Worm (Caenorhabditis elegans) whole organism, late embryonic: ENCODE measurements around the gene fmo-1.
"Not testable (repeated sequence)": the region's sequence is repeated elsewhere in the genome, so short reads cannot be mapped to it uniquely, and the experiment has no call there.

Experiments used
- C08G9.2 ChIP-seq: sonication (generic microtip); optimal IDR thresholded peaks from 2 replicates; lab custom pipeline; 2016; ENCODE audit warnings: mild to moderate bottlenecking, missing genetic modification characterization, moderate library complexity, missing compliant biosample characterization
- F13H6.1 ChIP-seq: sonication (generic microtip); optimal IDR thresholded peaks from 2 replicates; lab custom pipeline; 2016; ENCODE audit warnings: missing genetic modification characterization, missing compliant biosample characterization
- K02D7.2 ChIP-seq: sonication (generic microtip); optimal IDR thresholded peaks from 2 replicates; lab custom pipeline; 2017; ENCODE audit warnings: mild to moderate bottlenecking, missing genetic modification characterization, missing compliant biosample characterization
- K09A11.1 ChIP-seq: sonication (generic microtip); optimal IDR thresholded peaks from 2 replicates; lab custom pipeline; 2017; ENCODE audit warnings: antibody characterized with exemption, mild to moderate bottlenecking, missing genetic modification characterization, missing compliant biosample characterization; ENCODE audit not compliant: insufficient read depth
- T23F11.4 ChIP-seq: fragments of 200-800 bp; sonication (Bioruptor generic); optimal IDR thresholded peaks from 2 replicates; lab custom pipeline; 2018; ENCODE audit warnings: mild to moderate bottlenecking, missing genetic modification characterization, missing compliant biosample characterization
- Y22D7AL.16 ChIP-seq: sonication (generic microtip); optimal IDR thresholded peaks from 2 replicates; lab custom pipeline; 2016; ENCODE audit warnings: missing genetic modification characterization, missing compliant biosample characterization
- ahr-1 ChIP-seq: sonication (generic microtip); optimal IDR thresholded peaks from 2 replicates; lab custom pipeline; 2016; ENCODE audit warnings: missing genetic modification characterization, missing compliant biosample characterization
- ama-1 ChIP-seq: fragments of 150-350 bp; optimal IDR thresholded peaks from 2 replicates; lab custom pipeline; 2014
- ceh-19 ChIP-seq: fragments of 200-800 bp; sonication (Bioruptor generic); optimal IDR thresholded peaks from 2 replicates; lab custom pipeline; 2018; ENCODE audit warnings: mild to moderate bottlenecking, missing genetic modification characterization, missing compliant biosample characterization
- ceh-22 ChIP-seq: sonication (generic microtip); optimal IDR thresholded peaks from 2 replicates; lab custom pipeline; 2017; ENCODE audit warnings: missing biosample characterization, missing genetic modification characterization
- ceh-30 ChIP-seq: fragments of 150-350 bp; optimal IDR thresholded peaks from 2 replicates; lab custom pipeline; 2014; ENCODE audit warnings: missing biosample characterization, missing genetic modification characterization
- ceh-31 ChIP-seq: sonication (generic microtip); optimal IDR thresholded peaks from 2 replicates; lab custom pipeline; 2016; ENCODE audit warnings: missing genetic modification characterization, missing compliant biosample characterization
- ceh-45 ChIP-seq: fragments of 200-800 bp; sonication (Bioruptor generic); IDR thresholded peaks from 2 replicates; pipeline ENCODE4 v1.3.6; 2022; ENCODE audit warnings: missing genetic modification reagents, missing genetic modification characterization, missing compliant biosample characterization
- ceh-6 ChIP-seq: fragments of 200-800 bp; sonication (Bioruptor generic); optimal IDR thresholded peaks from 2 replicates; lab custom pipeline; 2018; ENCODE audit warnings: mild to moderate bottlenecking, missing genetic modification characterization, missing compliant biosample characterization
- dmd-4 ChIP-seq: sonication (generic microtip); optimal IDR thresholded peaks from 2 replicates; lab custom pipeline; 2016; ENCODE audit warnings: borderline replicate concordance, missing genetic modification characterization, missing compliant biosample characterization
- dve-1 ChIP-seq: sonication (generic microtip); optimal IDR thresholded peaks from 2 replicates; lab custom pipeline; 2017; ENCODE audit warnings: antibody characterized with exemption, mild to moderate bottlenecking, missing genetic modification characterization, missing compliant biosample characterization
- elt-2 ChIP-seq: sonication (generic microtip); optimal IDR thresholded peaks from 2 replicates; lab custom pipeline; 2016; ENCODE audit warnings: missing genetic modification reagents, missing genetic modification characterization, missing compliant biosample characterization
- ets-4 ChIP-seq: sonication (generic microtip); optimal IDR thresholded peaks from 2 replicates; lab custom pipeline; 2016; ENCODE audit warnings: missing genetic modification characterization, missing compliant biosample characterization
- eyg-1 ChIP-seq: sonication (generic microtip); optimal IDR thresholded peaks from 2 replicates; lab custom pipeline; 2016; ENCODE audit warnings: missing genotype, missing genetic modification characterization, missing compliant biosample characterization
- fax-1 ChIP-seq: sonication (generic microtip); optimal IDR thresholded peaks from 2 replicates; lab custom pipeline; 2016; ENCODE audit warnings: missing genotype, missing genetic modification characterization, missing compliant biosample characterization
- fkh-10 ChIP-seq: fragments of 150-350 bp; optimal IDR thresholded peaks from 2 replicates; lab custom pipeline; 2014; ENCODE audit warnings: missing biosample characterization, missing genetic modification reagents, missing genetic modification characterization
- gmeb-2 ChIP-seq: sonication (generic microtip); optimal IDR thresholded peaks from 2 replicates; lab custom pipeline; 2016; ENCODE audit warnings: missing genetic modification characterization, inconsistent platforms, missing compliant biosample characterization
- hlh-13 ChIP-seq: fragments of 200-800 bp; sonication (Bioruptor generic); optimal IDR thresholded peaks from 2 replicates; lab custom pipeline; 2018; ENCODE audit warnings: mild to moderate bottlenecking, missing genetic modification characterization, missing compliant biosample characterization
- hlh-30 ChIP-seq: sonication (generic microtip); optimal IDR thresholded peaks from 2 replicates; lab custom pipeline; 2017; ENCODE audit warnings: antibody characterized with exemption, missing genetic modification characterization, missing compliant biosample characterization; ENCODE audit not compliant: insufficient read depth
- hlh-6 ChIP-seq: sonication (generic microtip); optimal IDR thresholded peaks from 2 replicates; lab custom pipeline; 2016; ENCODE audit warnings: missing genotype, missing genetic modification characterization, missing compliant biosample characterization
- lim-6 ChIP-seq: sonication (generic microtip); optimal IDR thresholded peaks from 2 replicates; lab custom pipeline; 2016; ENCODE audit warnings: missing genetic modification characterization, missing compliant biosample characterization
- lin-11 ChIP-seq: fragments of 200-800 bp; sonication (Bioruptor generic); optimal IDR thresholded peaks from 2 replicates; lab custom pipeline; 2018; ENCODE audit warnings: mild to moderate bottlenecking, missing genetic modification characterization, missing compliant biosample characterization
- madf-2 ChIP-seq: sonication (generic microtip); optimal IDR thresholded peaks from 2 replicates; lab custom pipeline; 2017; ENCODE audit warnings: missing genetic modification characterization, missing compliant biosample characterization
- mec-3 ChIP-seq: sonication (generic microtip); optimal IDR thresholded peaks from 2 replicates; lab custom pipeline; 2016; ENCODE audit warnings: borderline replicate concordance, missing genetic modification characterization, missing compliant biosample characterization
- nhr-11 ChIP-seq: fragments of 150-350 bp; optimal IDR thresholded peaks from 2 replicates; lab custom pipeline; 2014; ENCODE audit warnings: missing biosample characterization, missing genetic modification characterization
- npax-4 ChIP-seq: sonication (generic microtip); optimal IDR thresholded peaks from 2 replicates; lab custom pipeline; 2016; ENCODE audit warnings: missing genetic modification characterization, missing compliant biosample characterization
- odd-2 ChIP-seq: sonication (generic microtip); optimal IDR thresholded peaks from 2 replicates; lab custom pipeline; 2017; ENCODE audit warnings: antibody characterized with exemption, mild to moderate bottlenecking, missing genetic modification characterization, missing compliant biosample characterization
- pat-9 ChIP-seq: fragments of 200-800 bp; sonication (Bioruptor generic); optimal IDR thresholded peaks from 2 replicates; lab custom pipeline; 2018; ENCODE audit warnings: mild to moderate bottlenecking, missing genetic modification characterization, moderate library complexity, missing compliant biosample characterization
- pha-2 ChIP-seq: sonication (generic microtip); optimal IDR thresholded peaks from 2 replicates; lab custom pipeline; 2017; ENCODE audit warnings: mild to moderate bottlenecking, missing genetic modification characterization, missing compliant biosample characterization
- pros-1 ChIP-seq: fragments of 150-350 bp; optimal IDR thresholded peaks from 2 replicates; lab custom pipeline; 2014; ENCODE audit warnings: missing biosample characterization, missing genetic modification reagents, missing genetic modification characterization
- ref-2 ChIP-seq: sonication (generic microtip); optimal IDR thresholded peaks from 2 replicates; lab custom pipeline; 2016; ENCODE audit warnings: missing genetic modification characterization, missing compliant biosample characterization
- sdc-2 ChIP-seq: sonication (generic microtip); optimal IDR thresholded peaks from 2 replicates; lab custom pipeline; 2016; ENCODE audit warnings: missing genotype, missing genetic modification characterization, missing compliant biosample characterization
- sox-2 ChIP-seq: fragments of 200-800 bp; sonication (Bioruptor generic); IDR thresholded peaks from 2 replicates; pipeline ENCODE4 v1.3.6; 2022; ENCODE audit warnings: missing genetic modification reagents, missing genetic modification characterization, missing compliant biosample characterization
- tbx-7 ChIP-seq: sonication (generic microtip); optimal IDR thresholded peaks from 2 replicates; lab custom pipeline; 2016; ENCODE audit warnings: missing genotype, missing genetic modification characterization, missing compliant biosample characterization
- ttx-3 ChIP-seq: sonication (generic microtip); optimal IDR thresholded peaks from 2 replicates; lab custom pipeline; 2016; ENCODE audit warnings: missing genetic modification reagents, missing genetic modification characterization, missing compliant biosample characterization
- unc-86 ChIP-seq: sonication (generic microtip); optimal IDR thresholded peaks from 2 replicates; lab custom pipeline; 2016; ENCODE audit warnings: missing genetic modification characterization, missing compliant biosample characterization
- zip-5 ChIP-seq: sonication (generic microtip); optimal IDR thresholded peaks from 2 replicates; lab custom pipeline; 2016; ENCODE audit warnings: missing genetic modification characterization, missing compliant biosample characterization

The fmo-1 gene

ce11 chrIV:10682155-10682749 is 20.6 kb downstream of the fmo-1 start, which contains the start of gene fmo-2:
TSS of gene fmo-2 (plus strand) at chrIV:10682524.
- no peak for TF ChIP-seq ceh-45
- no peak for TF ChIP-seq fax-1 (tag; lab: Kevin White, UChicago)
- TF ChIP-seq hlh-13 (GFP tag; lab: Kevin White, UChicago), result no peak
- no peak for TF ChIP-seq lin-11
- TF ChIP-seq mec-3 (tag; lab: Kevin White, UChicago), result no peak
- no peak for TF ChIP-seq unc-86 (tag; lab: Kevin White, UChicago)
- TF ChIP-seq ttx-3, result no peak
- no peak for TF ChIP-seq K09A11.1 (tag; lab: Kevin White, UChicago)
- no peak for TF ChIP-seq tbx-7
- TF ChIP-seq ceh-6, result no peak
- TF ChIP-seq T23F11.4 (GFP tag; lab: Kevin White, UChicago), result no peak
- no peak for TF ChIP-seq ets-4 (tag; lab: Kevin White, UChicago)
- no peak for TF ChIP-seq elt-2 (tag; lab: Kevin White, UChicago)
- TF ChIP-seq hlh-30 (tag; lab: Kevin White, UChicago), result no peak
- TF ChIP-seq lim-6 (tag; lab: Kevin White, UChicago), result no peak
- no peak for TF ChIP-seq ceh-22 (tag; lab: Kevin White, UChicago)
- TF ChIP-seq, all 69 proteins: peak for 0

- no peak for TF ChIP-seq ets-4 (tag; lab: Kevin White, UChicago)
- TF ChIP-seq F13H6.1 (tag; lab: Kevin White, UChicago), result no peak
- no peak for TF ChIP-seq Y22D7AL.16
- no peak for TF ChIP-seq npax-4 (tag; lab: Kevin White, UChicago)
- TF ChIP-seq lim-6 (tag; lab: Kevin White, UChicago), result no peak
- TF ChIP-seq ttx-3, result no peak
- no peak for TF ChIP-seq tbx-7
- TF ChIP-seq K02D7.2, result no peak
- TF ChIP-seq pros-1 (tag; lab: Kevin White, UChicago), result no peak
- no peak for TF ChIP-seq ceh-19
- TF ChIP-seq zip-5 (tag; lab: Kevin White, UChicago), result no peak
- TF ChIP-seq pha-2 (tag; lab: Kevin White, UChicago), result no peak
Measured at ce11 chrIV:10685758-10686157, 24.1 kb downstream of the fmo-1 start, which contains the start of the genes K08C7.6 and R102.1. TSS of gene K08C7.6 (minus strand) at chrIV:10685858. TSS of gene R102.1 (plus strand) at chrIV:10686048.

ce11 chrIV:10687307-10687706 is 25.6 kb downstream of the fmo-1 start, which contains the start of gene R102.2:
TSS of gene R102.2 (plus strand) at chrIV:10687607.
- TF ChIP-seq ceh-31, hlh-6, sdc-2 (tag; lab: Kevin White, UChicago): not testable (repeated sequence)

ce11 chrIV:10688972-10689567 is 27.4 kb downstream of the fmo-1 start, which contains the start of gene R102.3:
TSS of gene R102.3 (plus strand) at chrIV:10689517.
- TF ChIP-seq ceh-30 (tag; lab: Kevin White, UChicago) (no peak), ahr-1 (no peak), ets-4 (tag; lab: Kevin White, UChicago) (no peak), Y22D7AL.16 (no peak), C08G9.2 (no peak), pat-9 (no peak), K02D7.2 (no peak), fkh-10 (no peak), ama-1 (lab: Kevin White, UChicago) (no peak), sdc-2 (tag; lab: Kevin White, UChicago) (no peak)
- TF ChIP-seq, all 69 proteins: peak for 0

- TF ChIP-seq odd-2 (tag; lab: Kevin White, UChicago), result no peak
- no peak for TF ChIP-seq dmd-4 (tag; lab: Kevin White, UChicago)
- TF ChIP-seq zip-5 (tag; lab: Kevin White, UChicago), result no peak
- no peak for TF ChIP-seq madf-2 (tag; lab: Kevin White, UChicago)
- no peak for TF ChIP-seq T23F11.4 (GFP tag; lab: Kevin White, UChicago)
- TF ChIP-seq ahr-1, result no peak
- TF ChIP-seq dve-1 (tag; lab: Kevin White, UChicago), result no peak
- TF ChIP-seq ama-1 (lab: Kevin White, UChicago), result no peak
- TF ChIP-seq gmeb-2 (tag; lab: Kevin White, UChicago), result no peak
- TF ChIP-seq lim-6 (tag; lab: Kevin White, UChicago), result no peak
- no peak for TF ChIP-seq ref-2
- no peak for TF ChIP-seq tbx-7
- TF ChIP-seq eyg-1 (tag; lab: Kevin White, UChicago), result no peak
- no peak for TF ChIP-seq nhr-11 (tag; lab: Kevin White, UChicago)
- no peak for TF ChIP-seq hlh-13 (GFP tag; lab: Kevin White, UChicago)
- TF ChIP-seq sox-2, result no peak
Measured at ce11 chrIV:10690139-10690538, 28.5 kb downstream of the fmo-1 start, which contains the start of gene R102.8. TSS of gene R102.8 (minus strand) at chrIV:10690239.
